Fruit fly (Drosophila melanogaster): ENCODE results near the gene Eig71Ei.

The Eig71Ei gene

dm6 chr3L:15708158-15708557 is 48.7 kb downstream of the Eig71Ei start:
- TF ChIP-seq sv (GFP tag; optimal IDR thresholded peaks at IDR 0.05) (no peak), CrebA (GFP tag; optimal IDR thresholded peaks at IDR 0.05; ENCODE audit: borderline replicate concordance) (no peak), brk (GFP tag; optimal IDR thresholded peaks at IDR 0.05) (no peak), CG9705 (GFP tag; optimal IDR thresholded peaks at IDR 0.05) (no peak), jim (GFP tag; optimal IDR thresholded peaks at IDR 0.05) (no peak), dmrt93B (GFP tag; optimal IDR thresholded peaks at IDR 0.05) (no peak), lola (GFP tag; optimal IDR thresholded peaks at IDR 0.05) (no peak), br (GFP tag; optimal IDR thresholded peaks at IDR 0.05) (no peak), ey (GFP tag; optimal IDR thresholded peaks at IDR 0.05) (no peak), Dif (GFP tag; optimal IDR thresholded peaks at IDR 0.05; ENCODE audit: partially characterized antibody) (no peak), CG32264 (GFP tag; optimal IDR thresholded peaks at IDR 0.05) (no peak), dsf (GFP tag; optimal IDR thresholded peaks at IDR 0.05; ENCODE audit: borderline replicate concordance) (no peak), psq (GFP tag; optimal IDR thresholded peaks at IDR 0.05) (no peak), Hr78 (GFP tag; optimal IDR thresholded peaks at IDR 0.05) (no peak), woc (GFP tag; optimal IDR thresholded peaks at IDR 0.05) (no peak), foxo (GFP tag; optimal IDR thresholded peaks at IDR 0.05) (no peak), tai (GFP tag; optimal IDR thresholded peaks at IDR 0.05) (no peak)

dm6 chr3L:15708579-15708978 is 49.1 kb downstream of the Eig71Ei start:
- TF ChIP-seq sv (GFP tag; optimal IDR thresholded peaks at IDR 0.05) (no peak), dmrt93B (GFP tag; optimal IDR thresholded peaks at IDR 0.05) (no peak), HLH106 (tag; optimal IDR thresholded peaks at IDR 0.05) (no peak), woc (GFP tag; optimal IDR thresholded peaks at IDR 0.05) (no peak), Dfd (GFP tag; optimal IDR thresholded peaks at IDR 0.05) (no peak), Dif (GFP tag; optimal IDR thresholded peaks at IDR 0.05; ENCODE audit: partially characterized antibody) (no peak), usp (GFP tag; optimal IDR thresholded peaks at IDR 0.05) (no peak), dl (GFP tag; optimal IDR thresholded peaks at IDR 0.05; ENCODE audit: insufficient read depth in 1 of 2, partially characterized antibody in 2 of 2) (no peak), sage (GFP tag; optimal IDR thresholded peaks at IDR 0.05) (no peak), Sp1 (GFP tag; optimal IDR thresholded peaks at IDR 0.05) (no peak), lola (GFP tag; optimal IDR thresholded peaks at IDR 0.05) (no peak), Jra (GFP tag; optimal IDR thresholded peaks at IDR 0.05) (no peak)

Measured in whole organism, wandering third instar larva.